Fruit fly (Drosophila melanogaster): ENCODE data around the gene CG9331.

The CG9331 gene

DNA sequence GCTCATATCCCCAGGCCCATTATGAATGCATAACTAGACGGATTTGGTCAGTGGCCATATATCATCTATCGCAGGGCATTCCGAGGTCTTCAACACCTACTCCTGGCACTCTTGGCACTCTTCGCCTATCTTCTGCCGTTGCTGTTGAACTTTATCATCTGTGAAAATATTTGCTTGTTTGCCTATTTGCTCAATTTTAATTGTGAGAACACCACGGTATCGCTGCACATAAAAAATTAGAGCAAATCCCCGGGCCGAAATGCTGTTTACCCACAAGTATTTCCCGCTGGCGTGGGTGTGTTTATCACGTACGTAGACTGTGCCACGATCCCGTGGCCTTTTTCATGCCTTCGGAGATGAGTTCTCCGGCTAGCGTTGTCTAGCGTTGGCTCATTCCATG lies 41.9 kb upstream of the CG9331 start (continued):
- TF ChIP-seq NC2β (GFP tag; optimal IDR thresholded peaks at IDR 0.05) (peak; percentile 50), Taf1 (GFP tag; IDR thresholded peaks at IDR 0.05) (no peak), al (GFP tag; IDR thresholded peaks at IDR 0.05) (no peak), Oli (tag; optimal IDR thresholded peaks at IDR 0.05) (peak; percentile 28), Sin3A (optimal IDR thresholded peaks at IDR 0.05) (no peak), CG11398 (GFP tag; optimal IDR thresholded peaks at IDR 0.05) (peak; percentile 75), E2f2 (GFP tag; IDR thresholded peaks at IDR 0.05) (no peak), crol (GFP tag; IDR thresholded peaks at IDR 0.05) (no peak), chm (GFP tag; IDR thresholded peaks at IDR 0.05) (peak; percentile 81; the same call in 1 of the 2 replicates), zfh2 (GFP tag; optimal IDR thresholded peaks at IDR 0.05) (no peak), ken (GFP tag; IDR thresholded peaks at IDR 0.05) (peak; percentile 69; the same call in 2 of the 3 replicates), CG17612 (GFP tag; IDR thresholded peaks at IDR 0.05) (0 out of 2 replicates have a peak, but pooled peaks have one; percentile 11), CG2199 (GFP tag; IDR thresholded peaks at IDR 0.05) (no peak), Dp (GFP tag; optimal IDR thresholded peaks at IDR 0.05) (no peak), CG7786 (GFP tag; optimal IDR thresholded peaks at IDR 0.05) (peak; percentile 28), CG16815 (GFP tag; optimal IDR thresholded peaks at IDR 0.05) (no peak), CG12769 (tag; optimal IDR thresholded peaks at IDR 0.05) (peak; percentile 86), CHES-1-like (GFP tag; optimal IDR thresholded peaks at IDR 0.05) (peak; percentile 63), Six4 (GFP tag; optimal IDR thresholded peaks at IDR 0.05) (peak; percentile 29), CG9817 (tag; optimal IDR thresholded peaks at IDR 0.05) (peak; percentile 9), CG15011 (GFP tag; optimal IDR thresholded peaks at IDR 0.05) (peak; percentile 61), Dip2 (GFP tag; IDR thresholded peaks at IDR 0.05) (no peak), Ada2b (GFP tag; IDR thresholded peaks at IDR 0.05) (no peak), CG6272 (GFP tag; IDR thresholded peaks at IDR 0.05) (no peak), CG15073 (GFP tag; optimal IDR thresholded peaks at IDR 0.05) (no peak), luna (GFP tag; optimal IDR thresholded peaks at IDR 0.05) (no peak), CG15479 (GFP tag; optimal IDR thresholded peaks at IDR 0.05) (peak; percentile 86), CG14050 (GFP tag; IDR thresholded peaks at IDR 0.05) (no peak), bcd (GFP tag; optimal IDR thresholded peaks at IDR 0.05) (peak; percentile 56), Mad (GFP tag; optimal IDR thresholded peaks at IDR 0.05) (peak; percentile 23), CG5180 (GFP tag; optimal IDR thresholded peaks at IDR 0.05) (peak; percentile 46), corto (GFP tag; optimal IDR thresholded peaks at IDR 0.05) (no peak), CG33213 (GFP tag; optimal IDR thresholded peaks at IDR 0.05) (peak; percentile 61), fu2 (GFP tag; optimal IDR thresholded peaks at IDR 0.05) (no peak), Awh (GFP tag; IDR thresholded peaks at IDR 0.05) (peak; percentile 62), dm (GFP tag; optimal IDR thresholded peaks at IDR 0.05) (no peak), ato (GFP tag; IDR thresholded peaks at IDR 0.05; ENCODE audit: partially characterized antibody) (no peak), ase (GFP tag; IDR thresholded peaks at IDR 0.05) (0 out of 3 replicates have a peak, but pooled peaks have one; percentile 12), CG17829 (tag; optimal IDR thresholded peaks at IDR 0.05) (peak; percentile 4), Deaf1 (tag; optimal IDR thresholded peaks at IDR 0.05) (no peak), caup (GFP tag; optimal IDR thresholded peaks at IDR 0.05; ENCODE audit: severe bottlenecking) (peak; percentile 73), HHEX (GFP tag; optimal IDR thresholded peaks at IDR 0.05) (peak; percentile 71), gcm (GFP tag; optimal IDR thresholded peaks at IDR 0.05) (peak; percentile 33), Med (GFP tag) (peak; percentile 95), ash1 (GFP tag; optimal IDR thresholded peaks at IDR 0.05) (peak; percentile 87), Chrac-16 (GFP tag; optimal IDR thresholded peaks at IDR 0.05) (no peak), Rx (GFP tag; IDR thresholded peaks at IDR 0.05) (0 out of 2 replicates have a peak, but pooled peaks have one; percentile 20), CG10431 (GFP tag; optimal IDR thresholded peaks at IDR 0.05) (peak; percentile 26), CG14667 (GFP tag; IDR thresholded peaks at IDR 0.05) (no peak), CG7372 (GFP tag; IDR thresholded peaks at IDR 0.05) (no peak), CG2116 (GFP tag; optimal IDR thresholded peaks at IDR 0.05) (peak; percentile 22), ems (GFP tag; optimal IDR thresholded peaks at IDR 0.05) (peak; percentile 32)

Measured in whole organism, embryonic.